Fruit fly (Drosophila melanogaster) S2 (cell line): ENCODE data around the gene mthl1.

Experiments
- CG8478 ChIP-seq: fragments of >200 bp; optimal IDR thresholded peaks from 2 replicates; lab custom pipeline; 2018
- CTCF ChIP-seq, 2 experiments: fragments of >200 bp; optimal IDR thresholded peaks; 2 replicates each; lab custom pipeline; 2018

dm6 chrX:16651625-16652024 is 10.9 kb downstream of the mthl1 start:
- TF ChIP-seq CG8478 (lab: Kevin White, UChicago), result no peak
- no peak for TF ChIP-seq CTCF (optimal IDR thresholded peaks at IDR 0.05; lab: Kevin White, UChicago)
